Fruit fly (Drosophila melanogaster): ENCODE results near the gene CG9044.
A peak's percentile ranks its signal among the peaks of the same experiment; 100 is the strongest.

Gene CG9044

DNA sequence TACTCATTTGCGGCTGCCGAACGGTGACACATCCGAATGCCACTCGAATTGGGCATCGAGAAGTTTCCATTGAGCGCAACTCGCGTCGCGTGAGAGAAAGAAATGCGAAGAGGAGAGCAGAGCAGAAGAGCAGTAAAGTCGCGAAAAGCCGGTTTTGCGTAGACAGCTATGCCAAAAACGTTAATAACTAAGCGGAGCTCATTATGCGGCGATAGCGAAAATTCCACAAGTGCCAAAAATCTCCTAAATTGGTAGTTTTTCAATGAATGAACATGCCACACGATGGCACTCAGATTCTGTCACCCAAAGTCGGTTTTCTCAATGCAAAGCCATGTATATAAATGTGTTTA lies 28.5 kb downstream of the CG9044 start:
- TF ChIP-seq EcR (GFP tag; optimal IDR thresholded peaks at IDR 0.05): peak in 1 of 2 experiments; percentile 37
- TF ChIP-seq Dll (optimal IDR thresholded peaks at IDR 0.05): peak; percentile 62
- TF ChIP-seq CG8478 (optimal IDR thresholded peaks at IDR 0.05): no peak

DNA sequence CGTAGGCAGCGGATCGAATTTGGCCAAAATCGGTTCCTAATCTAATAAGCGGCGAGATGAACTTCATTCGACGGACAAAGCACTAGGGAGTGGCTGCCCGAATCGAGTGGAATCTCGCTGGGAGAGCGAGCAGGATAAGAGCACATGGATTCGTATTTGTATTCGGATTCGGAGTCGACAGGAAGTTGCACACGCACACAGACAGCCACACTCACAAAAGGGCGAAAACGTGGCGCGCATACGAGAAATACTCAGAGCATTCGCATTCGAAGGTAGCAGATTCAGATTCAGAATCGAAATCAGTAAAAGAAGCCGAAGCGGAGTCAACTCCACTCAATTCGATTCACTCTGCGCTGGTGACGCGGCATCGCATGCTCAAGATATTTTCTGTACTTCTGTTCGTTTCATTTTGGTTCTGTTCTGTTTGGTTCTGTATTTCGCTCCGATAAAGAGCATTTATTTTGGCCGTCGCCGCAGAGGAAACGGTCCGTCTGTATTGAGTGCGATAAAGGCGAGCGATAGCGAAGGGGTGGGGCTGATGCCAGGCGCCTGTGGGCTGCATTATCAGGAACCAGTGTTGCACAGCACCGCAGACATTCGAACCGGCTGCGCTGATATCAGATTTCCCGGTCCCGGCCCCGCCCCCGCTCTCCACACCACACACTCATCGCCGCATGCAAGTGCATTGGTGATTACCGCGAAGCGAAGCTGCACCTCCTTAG lies 29.2 kb downstream of the CG9044 start:
- peak; percentile 44 for TF ChIP-seq Dll (optimal IDR thresholded peaks at IDR 0.05)
- TF ChIP-seq CG8478 (optimal IDR thresholded peaks at IDR 0.05): no peak
- no peak for TF ChIP-seq psq (optimal IDR thresholded peaks at IDR 0.05)
- TF ChIP-seq EcR (GFP tag; optimal IDR thresholded peaks at IDR 0.05): no peak

DNA sequence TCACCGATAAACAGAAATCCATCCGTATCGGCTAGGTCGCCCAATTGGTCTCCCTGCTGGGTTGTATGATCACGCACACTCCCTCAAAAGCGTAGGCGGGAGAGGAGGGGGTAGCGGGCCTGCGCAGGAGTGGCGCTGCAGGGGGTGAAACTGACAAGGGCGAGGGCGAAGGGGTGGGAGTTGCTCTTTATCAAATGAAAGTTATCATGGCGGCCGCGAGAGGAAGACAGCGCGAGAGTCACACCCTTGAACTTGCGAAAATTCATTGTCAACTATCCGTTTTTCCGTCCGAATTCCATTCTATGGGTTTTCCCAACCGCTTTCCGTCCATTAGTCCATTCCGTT lies 29.8 kb downstream of the CG9044 start:
- TF ChIP-seq psq (optimal IDR thresholded peaks at IDR 0.05): no peak
- TF ChIP-seq usp (GFP tag; optimal IDR thresholded peaks at IDR 0.05): no peak
- TF ChIP-seq Dll (optimal IDR thresholded peaks at IDR 0.05): no peak
- TF ChIP-seq pan (optimal IDR thresholded peaks at IDR 0.05): no peak
- no peak for TF ChIP-seq CG8478 (optimal IDR thresholded peaks at IDR 0.05)
- TF ChIP-seq EcR (GFP tag; optimal IDR thresholded peaks at IDR 0.05): no peak

DNA sequence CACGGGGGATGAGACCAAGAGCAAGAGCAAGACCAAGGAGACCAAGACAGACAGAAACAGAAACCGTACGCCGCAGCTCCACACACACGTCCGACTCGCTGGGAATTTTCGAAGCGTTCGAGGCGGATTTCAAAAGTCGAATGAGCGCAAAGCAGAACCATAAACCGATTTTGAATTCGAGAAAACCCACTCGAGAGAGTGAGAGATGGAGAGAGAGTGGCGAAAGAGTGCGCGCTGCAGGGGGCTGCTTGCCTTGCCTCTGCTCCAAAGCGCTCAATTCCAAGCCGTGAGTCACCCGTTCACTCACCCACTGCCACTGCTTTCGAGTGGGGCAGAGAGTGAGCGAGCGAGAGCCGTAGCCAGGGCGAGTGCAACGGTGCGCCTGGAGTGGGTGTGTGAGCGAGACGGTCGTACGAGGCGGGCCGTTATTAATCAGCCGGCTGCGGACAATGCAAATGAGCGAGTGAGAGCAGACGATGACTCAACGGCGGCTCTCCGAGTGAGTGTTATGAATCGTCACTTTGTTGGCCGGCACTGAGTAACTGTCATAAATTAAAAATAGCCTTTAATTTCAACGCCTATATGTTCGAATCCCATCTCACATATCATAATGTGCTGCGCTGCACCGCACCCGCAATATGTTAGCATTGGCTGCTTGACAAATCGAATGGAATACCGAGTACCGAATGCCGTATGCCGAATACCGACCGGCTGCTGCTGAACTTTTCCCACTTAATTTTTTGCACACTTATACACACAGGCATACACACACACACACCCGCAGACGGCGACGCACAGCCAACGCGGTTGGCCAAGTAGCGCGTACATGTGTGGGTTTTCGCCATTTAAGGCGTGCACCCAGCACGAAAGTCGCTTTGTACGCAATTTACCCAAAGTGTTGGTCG lies 31.0 kb downstream of the CG9044 start:
- TF ChIP-seq CG8478 (optimal IDR thresholded peaks at IDR 0.05) (peak; percentile 77), EcR (GFP tag; optimal IDR thresholded peaks at IDR 0.05) (peak in 1 of 2 experiments; percentile 15), pan (optimal IDR thresholded peaks at IDR 0.05) (no peak), Dll (optimal IDR thresholded peaks at IDR 0.05) (peak; percentile 94)

DNA sequence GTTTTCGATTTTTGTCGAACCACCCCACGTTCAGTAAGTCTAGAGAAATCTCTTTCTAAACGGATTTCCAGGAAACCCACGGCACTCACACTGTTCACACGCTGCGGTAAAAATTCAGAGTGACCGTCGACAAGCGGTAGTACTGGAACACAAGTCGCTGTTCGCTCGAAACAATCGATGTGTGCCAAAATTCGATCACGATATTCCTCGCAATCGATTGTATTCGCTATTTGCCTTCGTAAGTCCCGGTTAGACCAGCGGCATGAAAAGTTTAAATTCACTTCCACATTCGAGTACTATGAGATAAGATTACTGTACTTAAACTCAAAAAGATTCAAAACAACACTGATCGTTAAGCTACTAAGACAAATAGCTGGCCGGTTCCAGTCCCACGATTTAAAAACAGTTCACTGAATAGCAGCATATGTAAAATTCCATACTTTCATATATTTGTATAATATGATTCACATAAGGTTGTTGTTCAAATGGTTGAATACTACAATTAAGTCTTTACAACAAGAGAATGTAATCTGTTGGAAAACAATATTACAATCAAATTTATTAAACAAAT lies 31.7 kb downstream of the CG9044 start, which contains the start of gene chic:
Gene chic (minus strand): TSS at position 157 of the 571 bp plus-strand sequence.
- no peak for TF ChIP-seq usp (GFP tag; optimal IDR thresholded peaks at IDR 0.05)
- no peak for TF ChIP-seq CG8478 (optimal IDR thresholded peaks at IDR 0.05)
- no peak for TF ChIP-seq Dll (optimal IDR thresholded peaks at IDR 0.05)
- no peak for TF ChIP-seq pan (optimal IDR thresholded peaks at IDR 0.05)

DNA sequence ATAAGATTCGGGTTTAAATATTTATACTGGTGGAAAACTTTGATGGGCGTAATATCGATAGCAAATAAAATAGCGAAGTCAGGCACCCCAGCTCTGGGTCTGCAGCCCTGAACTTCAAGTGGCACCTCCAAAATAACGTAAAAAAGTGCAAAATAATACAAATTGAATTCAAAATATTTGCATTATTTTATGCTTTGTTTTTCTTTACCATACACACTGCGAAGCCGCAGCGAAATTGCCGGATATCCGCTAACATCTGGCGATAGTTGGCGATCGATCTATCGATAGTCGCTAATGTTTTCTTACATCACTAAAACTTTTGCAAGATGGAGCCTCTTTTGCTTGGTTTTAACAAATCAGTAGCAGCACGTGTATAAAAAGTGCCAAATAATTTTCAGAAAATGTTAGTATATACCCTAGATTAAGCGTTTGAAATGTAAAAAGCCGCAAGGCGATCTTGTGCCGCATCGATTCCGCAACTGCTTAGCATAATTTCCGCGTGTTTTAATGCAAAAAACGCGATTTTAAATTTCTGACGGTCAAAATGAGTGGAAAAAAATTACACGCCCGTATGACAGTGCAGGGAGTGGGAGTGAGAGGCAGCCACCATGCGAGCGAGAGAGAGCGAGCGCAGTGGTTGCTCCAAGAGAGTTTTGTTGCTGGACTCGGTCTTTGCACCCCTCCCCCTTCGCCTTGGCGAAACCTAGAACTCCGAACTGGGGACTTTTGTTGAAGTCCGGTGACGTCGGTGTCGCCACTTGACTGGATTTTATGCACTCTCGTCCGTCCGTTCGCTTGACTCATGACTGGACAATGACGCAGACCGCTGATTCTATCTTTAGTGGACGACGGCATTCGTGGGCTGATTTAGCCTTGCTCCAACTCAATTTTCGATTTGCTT lies 32.4 kb downstream of the CG9044 start, which contains the start of gene eIF4A:
Gene eIF4A (plus strand): TSS at position 332 of the 901 bp plus-strand sequence.
- TF ChIP-seq Dll (optimal IDR thresholded peaks at IDR 0.05) (peak; percentile 72), EcR (GFP tag; optimal IDR thresholded peaks at IDR 0.05) (no peak), pan (optimal IDR thresholded peaks at IDR 0.05) (no peak), CG8478 (optimal IDR thresholded peaks at IDR 0.05) (no peak)

DNA sequence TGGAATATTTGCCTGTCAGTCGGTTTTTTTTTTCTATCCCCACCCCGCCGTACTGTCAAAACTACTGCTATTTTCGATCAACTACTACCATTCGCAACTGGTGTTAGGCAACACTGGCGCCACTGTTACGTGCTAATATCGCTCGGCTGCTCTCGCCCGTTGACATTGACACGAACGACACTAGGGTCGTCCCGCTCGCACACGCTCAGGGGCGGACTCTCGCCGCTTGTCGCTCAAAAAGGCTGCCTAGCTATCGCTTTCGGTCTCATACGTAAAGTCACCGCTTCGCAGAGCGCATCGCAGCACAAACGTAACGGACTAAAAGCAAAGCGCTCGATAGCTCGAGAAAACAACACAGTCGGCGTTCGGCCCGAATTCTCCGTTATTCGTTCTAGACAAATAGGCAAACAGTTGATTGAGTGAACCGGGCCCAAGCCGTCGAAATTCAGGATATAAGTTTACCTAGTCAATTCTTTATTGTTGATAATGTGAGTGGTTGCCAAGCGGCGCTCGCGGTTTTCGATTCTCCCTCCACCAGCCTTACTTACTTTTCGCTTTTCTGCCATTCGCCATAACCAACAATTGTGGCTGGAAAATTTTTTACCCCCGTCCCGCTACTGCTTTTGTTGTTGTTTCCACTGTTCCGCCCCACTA lies 33.2 kb downstream of the CG9044 start:
- TF ChIP-seq Dll (optimal IDR thresholded peaks at IDR 0.05) (peak; percentile 69), CG8478 (optimal IDR thresholded peaks at IDR 0.05) (peak; percentile 72), pan (optimal IDR thresholded peaks at IDR 0.05) (no peak)

DNA sequence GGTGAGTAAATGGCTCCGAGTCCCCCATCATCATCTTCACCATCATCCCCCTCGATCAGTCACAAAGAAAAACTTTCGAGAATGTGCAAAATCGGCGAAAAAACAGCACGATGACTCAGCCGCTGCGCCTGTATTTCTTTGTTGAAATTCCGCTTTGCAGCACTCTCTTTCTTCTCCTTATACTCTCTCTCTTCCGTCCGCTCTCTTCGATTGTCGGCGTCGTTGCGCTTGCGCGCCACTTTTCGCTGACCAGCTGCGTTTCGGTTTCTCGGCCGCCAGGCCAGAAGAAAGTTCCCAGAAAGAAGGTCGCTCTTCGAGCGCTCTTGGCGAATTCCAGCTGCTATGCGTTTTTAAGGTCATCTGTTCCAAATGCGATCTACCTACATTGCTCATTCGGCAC lies 34.0 kb downstream of the CG9044 start:
- TF ChIP-seq pan (optimal IDR thresholded peaks at IDR 0.05): no peak

DNA sequence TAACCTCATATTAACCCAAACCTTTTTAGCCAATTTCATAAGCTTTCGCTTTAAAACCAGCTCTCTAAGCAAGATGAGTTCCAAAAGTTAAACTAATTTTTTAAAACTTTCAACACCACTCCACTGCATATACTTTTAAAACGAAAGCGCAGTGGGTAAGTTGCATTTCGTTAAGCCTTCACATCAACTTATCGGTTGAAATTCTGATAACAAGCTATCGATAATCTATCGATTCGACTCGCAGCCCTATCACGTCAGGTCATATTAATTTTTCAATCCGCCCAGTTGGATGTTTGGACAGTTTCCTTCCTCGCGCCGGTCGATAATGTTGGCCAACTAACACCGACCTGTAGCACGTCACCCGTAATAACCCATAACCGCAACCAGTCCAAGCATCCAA lies 36.8 kb downstream of the CG9044 start, which contains the start of gene ifc:
Gene ifc (plus strand): TSS at position 255 of the 400 bp plus-strand sequence.
- TF ChIP-seq usp (GFP tag; optimal IDR thresholded peaks at IDR 0.05) (no peak), psq (optimal IDR thresholded peaks at IDR 0.05) (no peak), CG8478 (optimal IDR thresholded peaks at IDR 0.05) (no peak), Dll (optimal IDR thresholded peaks at IDR 0.05) (no peak), EcR (GFP tag; optimal IDR thresholded peaks at IDR 0.05) (no peak), pan (optimal IDR thresholded peaks at IDR 0.05) (no peak)

DNA sequence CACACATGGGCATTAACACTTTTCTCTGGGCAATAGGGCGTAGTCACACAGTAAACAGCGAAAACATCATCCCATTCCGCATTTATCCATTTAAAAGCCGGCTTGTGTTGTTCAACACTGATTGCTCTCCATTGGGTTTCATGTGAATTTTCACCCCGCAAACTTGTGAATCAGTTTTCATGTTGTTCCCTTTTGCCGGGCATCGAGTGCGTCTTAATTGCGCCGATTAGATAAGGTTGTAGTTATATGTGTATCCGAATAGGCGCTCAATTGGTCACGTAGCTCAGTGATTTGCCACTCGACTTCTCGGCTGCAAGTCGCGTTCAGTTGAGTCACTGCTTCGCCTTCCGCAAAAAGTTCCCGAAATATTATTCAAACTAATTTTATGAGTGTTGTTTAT lies 37.7 kb downstream of the CG9044 start:
- TF ChIP-seq usp (GFP tag; optimal IDR thresholded peaks at IDR 0.05) (no peak), Dll (optimal IDR thresholded peaks at IDR 0.05) (no peak), psq (optimal IDR thresholded peaks at IDR 0.05) (no peak), pan (optimal IDR thresholded peaks at IDR 0.05) (no peak), EcR (GFP tag; optimal IDR thresholded peaks at IDR 0.05) (no peak), CG8478 (optimal IDR thresholded peaks at IDR 0.05) (no peak)
